Fruit fly (Drosophila melanogaster): ENCODE measurements around the gene CG31697.

CG31697 gene

dm6 chr2L:19579995-19580578, 44.8 kb downstream of the CG31697 start, which contains the start of gene Pmvk (continued):
- no peak for TF ChIP-seq jumu (GFP tag; optimal IDR thresholded peaks at IDR 0.05)
- no peak for TF ChIP-seq ranshi (GFP tag; IDR thresholded peaks at IDR 0.05)
- no peak for TF ChIP-seq Kr (GFP tag; optimal IDR thresholded peaks at IDR 0.05)
- TF ChIP-seq scrt (GFP tag; optimal IDR thresholded peaks at IDR 0.05), result no peak
- no peak for TF ChIP-seq H2.0 (GFP tag; IDR thresholded peaks at IDR 0.05)
- peak; percentile 43 for TF ChIP-seq Fer1 (GFP tag; optimal IDR thresholded peaks at IDR 0.05)
- peak; percentile 89; the same call in 2 of the 3 replicates for TF ChIP-seq Opbp (GFP tag; IDR thresholded peaks at IDR 0.05; ENCODE audit: partially characterized antibody)
- peak; percentile 45 for TF ChIP-seq CG9797 (GFP tag; optimal IDR thresholded peaks at IDR 0.05)
- peak; percentile 91 for TF ChIP-seq vnd (GFP tag; IDR thresholded peaks at IDR 0.05; ENCODE audit: partially characterized antibody)
- TF ChIP-seq lola (GFP tag; optimal IDR thresholded peaks at IDR 0.05), result no peak
- no peak for TF ChIP-seq CG6813 (GFP tag; optimal IDR thresholded peaks at IDR 0.05)
- peak; percentile 50 for TF ChIP-seq BEAF-32 (GFP tag; optimal IDR thresholded peaks at IDR 0.05)
- TF ChIP-seq Mes4 (GFP tag; optimal IDR thresholded peaks at IDR 0.05), result no peak
- no peak for TF ChIP-seq Bdp1 (GFP tag; optimal IDR thresholded peaks at IDR 0.05)
- TF ChIP-seq CG17912 (GFP tag; optimal IDR thresholded peaks at IDR 0.05), result no peak
- TF ChIP-seq CG11398 (GFP tag; optimal IDR thresholded peaks at IDR 0.05), result no peak
- peak; percentile 98 for TF ChIP-seq Blimp-1 (GFP tag; optimal IDR thresholded peaks at IDR 0.05)
- TF ChIP-seq CG12744 (GFP tag; optimal IDR thresholded peaks at IDR 0.05), result no peak
- no peak for TF ChIP-seq H15 (GFP tag; IDR thresholded peaks at IDR 0.05)
- peak; percentile 63 for TF ChIP-seq HmgZ (tag; optimal IDR thresholded peaks at IDR 0.05)
- TF ChIP-seq CG4820 (GFP tag; optimal IDR thresholded peaks at IDR 0.05), result no peak
- no peak for TF ChIP-seq CG1602 (GFP tag; optimal IDR thresholded peaks at IDR 0.05)
- TF ChIP-seq CG3407 (GFP tag; optimal IDR thresholded peaks at IDR 0.05), result no peak
- TF ChIP-seq CG12299 (tag; optimal IDR thresholded peaks at IDR 0.05), result no peak
- no peak for TF ChIP-seq CG13123 (GFP tag; optimal IDR thresholded peaks at IDR 0.05)
- TF ChIP-seq tna (GFP tag; IDR thresholded peaks at IDR 0.05; ENCODE audit: partially characterized antibody), result peak; percentile 97
- no peak for TF ChIP-seq aop (GFP tag; IDR thresholded peaks at IDR 0.05)
- TF ChIP-seq Poxn (GFP tag; IDR thresholded peaks at IDR 0.05), result no peak
- peak; percentile 1 for TF ChIP-seq kah (GFP tag; optimal IDR thresholded peaks at IDR 0.05)
- TF ChIP-seq CG18476 (GFP tag; optimal IDR thresholded peaks at IDR 0.05), result no peak
- no peak for TF ChIP-seq CG1024 (GFP tag; IDR thresholded peaks at IDR 0.05)
- TF ChIP-seq CG18619 (GFP tag; optimal IDR thresholded peaks at IDR 0.05), result no peak
- TF ChIP-seq Awh (GFP tag; IDR thresholded peaks at IDR 0.05), result no peak
- TF ChIP-seq bab2 (GFP tag; optimal IDR thresholded peaks at IDR 0.05), result no peak
- no peak for TF ChIP-seq HLH3B (GFP tag; IDR thresholded peaks at IDR 0.05)
- peak in 1 of 3 experiments; percentile 93 for TF ChIP-seq Stat92E (GFP tag; optimal IDR thresholded peaks at IDR 0.05)
- no peak for TF ChIP-seq Ravus (GFP tag; IDR thresholded peaks at IDR 0.05)
- TF ChIP-seq fd102C (GFP tag; optimal IDR thresholded peaks at IDR 0.05), result no peak
- no peak for TF ChIP-seq nom (GFP tag; optimal IDR thresholded peaks at IDR 0.05)
- peak; percentile 51 for TF ChIP-seq CG17186 (GFP tag; optimal IDR thresholded peaks at IDR 0.05)
- TF ChIP-seq Hmx (GFP tag; optimal IDR thresholded peaks at IDR 0.05), result no peak
- TF ChIP-seq br (optimal IDR thresholded peaks at IDR 0.05), result no peak
- no peak for TF ChIP-seq Dbx (GFP tag; IDR thresholded peaks at IDR 0.05)
- TF ChIP-seq Dp (GFP tag; optimal IDR thresholded peaks at IDR 0.05), result peak; percentile 99
- no peak for TF ChIP-seq repo (GFP tag; optimal IDR thresholded peaks at IDR 0.05)
- no peak for TF ChIP-seq gcm (GFP tag; optimal IDR thresholded peaks at IDR 0.05)
- TF ChIP-seq CG14710 (tag; optimal IDR thresholded peaks at IDR 0.05), result peak; percentile 42
- no peak for TF ChIP-seq CG7372 (GFP tag; IDR thresholded peaks at IDR 0.05)
- no peak for TF ChIP-seq z (GFP tag; IDR thresholded peaks at IDR 0.05)
- peak; percentile 94 for TF ChIP-seq CG6791 (GFP tag; IDR thresholded peaks at IDR 0.05; ENCODE audit: partially characterized antibody)

All from whole organism, embryonic.